Fruit fly (Drosophila melanogaster): ENCODE data around the gene CG13855.

CG13855 gene

dm6 chr3R:22356464-22357410 lies 49.0 kb upstream of the CG13855 start, which contains the start of gene Sar1 (continued):
- TF ChIP-seq hbn (GFP tag; IDR thresholded peaks at IDR 0.05; ENCODE audit: partially characterized antibody) (peak; percentile 95), al (GFP tag; IDR thresholded peaks at IDR 0.05) (0 out of 2 replicates have a peak, but pooled peaks have one; percentile 22), dimm (GFP tag; IDR thresholded peaks at IDR 0.05) (no peak), PHDP (tag; optimal IDR thresholded peaks at IDR 0.05) (no peak), stc (GFP tag; IDR thresholded peaks at IDR 0.05) (no peak), CG8765 (GFP tag; IDR thresholded peaks at IDR 0.05) (peak; percentile 33; the same call in 1 of the 2 replicates), CG16813 (GFP tag; IDR thresholded peaks at IDR 0.05; ENCODE audit: partially characterized antibody) (peak; percentile 93), grn (GFP tag; optimal IDR thresholded peaks at IDR 0.05) (peak; percentile 6), kah (GFP tag; optimal IDR thresholded peaks at IDR 0.05) (no peak), CG9876 (GFP tag; optimal IDR thresholded peaks at IDR 0.05) (peak; percentile 40), ab (GFP tag; optimal IDR thresholded peaks at IDR 0.05) (no peak), CG16815 (GFP tag; optimal IDR thresholded peaks at IDR 0.05) (no peak), CG8281 (tag; optimal IDR thresholded peaks at IDR 0.05) (no peak), org-1 (GFP tag; optimal IDR thresholded peaks at IDR 0.05) (no peak), CG4282 (GFP tag; optimal IDR thresholded peaks at IDR 0.05) (peak; percentile 19), Abd-B (GFP tag; optimal IDR thresholded peaks at IDR 0.05) (peak; percentile 42), CG12769 (tag; optimal IDR thresholded peaks at IDR 0.05) (peak; percentile 55), lab (GFP tag; optimal IDR thresholded peaks at IDR 0.05) (peak; percentile 11), NfI (GFP tag; optimal IDR thresholded peaks at IDR 0.05) (no peak), pan (optimal IDR thresholded peaks at IDR 0.05) (no peak), pan (GFP tag; optimal IDR thresholded peaks at IDR 0.05 in 1 of 2, IDR thresholded peaks at IDR 0.05 in 1 of 2) (peak in 1 of 2 experiments; percentile 7), ind (GFP tag; optimal IDR thresholded peaks at IDR 0.05) (no peak), Neu2 (GFP tag; optimal IDR thresholded peaks at IDR 0.05; ENCODE audit: borderline replicate concordance) (no peak), Sry-β (GFP tag; optimal IDR thresholded peaks at IDR 0.05) (no peak), toy (GFP tag; IDR thresholded peaks at IDR 0.05) (no peak), cg (GFP tag; optimal IDR thresholded peaks at IDR 0.05) (peak; percentile 96), CG12299 (tag; optimal IDR thresholded peaks at IDR 0.05) (no peak), CG10565 (GFP tag; optimal IDR thresholded peaks at IDR 0.05) (no peak), nmo (GFP tag; optimal IDR thresholded peaks at IDR 0.05) (peak; percentile 84), psq (GFP tag; optimal IDR thresholded peaks at IDR 0.05) (no peak), Camta (GFP tag; optimal IDR thresholded peaks at IDR 0.05) (peak; percentile 35), Sry-δ (GFP tag; optimal IDR thresholded peaks at IDR 0.05) (peak; percentile 92), CG14441 (GFP tag; IDR thresholded peaks at IDR 0.05) (no peak), HmgZ (tag; optimal IDR thresholded peaks at IDR 0.05) (peak; percentile 92), Scr (GFP tag; IDR thresholded peaks at IDR 0.05; ENCODE audit: partially characterized antibody) (peak; percentile 90), Vsx1 (GFP tag; optimal IDR thresholded peaks at IDR 0.05) (peak; percentile 24), CG18764 (GFP tag; optimal IDR thresholded peaks at IDR 0.05) (no peak), Blimp-1 (GFP tag; optimal IDR thresholded peaks at IDR 0.05) (peak; percentile 11), CG7987 (GFP tag; optimal IDR thresholded peaks at IDR 0.05) (peak; percentile 14), CG18262 (tag; optimal IDR thresholded peaks at IDR 0.05) (no peak), Atf6 (GFP tag; IDR thresholded peaks at IDR 0.05) (no peak), B-H1 (GFP tag; IDR thresholded peaks at IDR 0.05) (no peak), Atf-2 (GFP tag; optimal IDR thresholded peaks at IDR 0.05) (no peak), Eip74EF (GFP tag; optimal IDR thresholded peaks at IDR 0.05) (peak in 1 of 2 experiments; percentile 83), CG2875 (GFP tag; optimal IDR thresholded peaks at IDR 0.05) (no peak), MBD-R2 (GFP tag; IDR thresholded peaks at IDR 0.05) (peak; percentile 16; the same call in 1 of the 2 replicates), pum (GFP tag; optimal IDR thresholded peaks at IDR 0.05) (no peak)
